Worm (Caenorhabditis elegans) whole organism, young adult: ENCODE results near the gene mrg-1.

Source experiments
- B0019.2 ChIP-seq: fragments of 200-800 bp; sonication (Bioruptor generic); conservative IDR thresholded peaks from 2 replicates; pipeline ENCODE4 v1.3.6; 2022; ENCODE audit warnings: missing genetic modification reagents, missing genetic modification characterization, missing compliant biosample characterization
- B0035.1 ChIP-seq: sonication (generic microtip); optimal IDR thresholded peaks from 2 replicates; lab custom pipeline; 2016; ENCODE audit warnings: missing genetic modification characterization, mild to moderate bottlenecking, missing compliant biosample characterization, missing genotype, missing genetic modification reagents
- B0336.3 ChIP-seq: fragments of 200-800 bp; sonication (Bioruptor generic); IDR thresholded peaks from 2 replicates; pipeline ENCODE4 v1.3.6; 2022; ENCODE audit warnings: missing genetic modification characterization, missing compliant biosample characterization
- C17E4.6 ChIP-seq: fragments of 200-800 bp; sonication (Bioruptor generic); IDR thresholded peaks from 2 replicates; pipeline ENCODE4 v1.3.6; 2022; ENCODE audit warnings: missing genetic modification reagents, missing genetic modification characterization, missing compliant biosample characterization
- F22D6.2 ChIP-seq: sonication (generic microtip); optimal IDR thresholded peaks from 2 replicates; lab custom pipeline; 2016; ENCODE audit warnings: mild to moderate bottlenecking, missing genetic modification characterization, missing compliant biosample characterization
- K11D2.4 ChIP-seq: fragments of 200-800 bp; sonication (Bioruptor generic); IDR thresholded peaks from 2 replicates; pipeline ENCODE4 v1.3.6; 2022; ENCODE audit warnings: missing genetic modification reagents, missing genetic modification characterization, missing compliant biosample characterization
- K12H6.12 ChIP-seq: fragments of 200-800 bp; sonication (Bioruptor generic); optimal IDR thresholded peaks from 2 replicates; lab custom pipeline; 2018; ENCODE audit warnings: mild to moderate bottlenecking, missing genetic modification characterization, missing compliant biosample characterization
- Y53F4B.3 ChIP-seq: fragments of 200-800 bp; sonication (Bioruptor generic); IDR thresholded peaks from 2 replicates; pipeline ENCODE4 v1.3.6; 2022; ENCODE audit warnings: missing genetic modification reagents, missing genetic modification characterization, missing compliant biosample characterization
- Y53G8AR.9 ChIP-seq: fragments of 200-800 bp; sonication (Bioruptor generic); conservative IDR thresholded peaks from 2 replicates; pipeline ENCODE4 v1.3.6; 2022; ENCODE audit warnings: missing genetic modification reagents, missing genetic modification characterization, missing compliant biosample characterization
- Y79H2A.3 ChIP-seq: fragments of 200-800 bp; sonication (Bioruptor generic); conservative IDR thresholded peaks from 2 replicates; pipeline ENCODE4 v1.3.6; 2022; ENCODE audit warnings: missing genetic modification reagents, missing genetic modification characterization, missing compliant biosample characterization
- Y95B8A.8 ChIP-seq: fragments of 200-800 bp; sonication (Bioruptor generic); IDR thresholded peaks from 2 replicates; pipeline ENCODE4 v1.3.6; 2022; ENCODE audit warnings: missing genetic modification reagents, missing genetic modification characterization, missing compliant biosample characterization
- ZK185.1 ChIP-seq: sonication (generic microtip); optimal IDR thresholded peaks from 2 replicates; lab custom pipeline; 2016; ENCODE audit warnings: mild to moderate bottlenecking, missing genetic modification characterization, missing compliant biosample characterization; ENCODE audit not compliant: poor library complexity, severe bottlenecking
- ama-1 ChIP-seq, 3 experiments: fragments of 150-350 bp in 1 of 3; sonication (generic microtip) in 2 of 3; optimal IDR thresholded peaks; 2 replicates each; lab custom pipeline; 2014 to 2018; ENCODE audit warnings: missing biosample characterization in 2 of 3, missing genetic modification characterization in 2 of 3, missing genetic modification reagents in 2 of 3
- aptf-3 ChIP-seq: fragments of 200-800 bp; sonication (Bioruptor generic); IDR thresholded peaks from 2 replicates; pipeline ENCODE4 v1.3.6; 2022; ENCODE audit warnings: missing genetic modification characterization, missing compliant biosample characterization
- athp-1 ChIP-seq: sonication (generic microtip); optimal IDR thresholded peaks from 2 replicates; lab custom pipeline; 2017; ENCODE audit warnings: mild to moderate bottlenecking, missing genetic modification characterization, missing compliant biosample characterization
- attf-5 ChIP-seq: fragments of 200-800 bp; sonication (Bioruptor generic); optimal IDR thresholded peaks from 2 replicates; lab custom pipeline; 2018; ENCODE audit warnings: mild to moderate bottlenecking, missing genetic modification characterization, missing compliant biosample characterization
- cebp-2 ChIP-seq: fragments of 200-800 bp; sonication (Bioruptor generic); IDR thresholded peaks from 2 replicates; pipeline ENCODE4 v1.3.6; 2022; ENCODE audit warnings: missing genetic modification characterization, missing compliant biosample characterization
- dox-1 ChIP-seq: fragments of 200-800 bp; sonication (Bioruptor generic); IDR thresholded peaks from 2 replicates; pipeline ENCODE4 v1.3.6; 2022; ENCODE audit warnings: missing genetic modification reagents, missing genetic modification characterization, missing compliant biosample characterization
- egl-18 ChIP-seq: fragments of 200-800 bp; sonication (Bioruptor generic); IDR thresholded peaks from 2 replicates; pipeline ENCODE4 v1.3.6; 2022; ENCODE audit warnings: missing genetic modification reagents, missing genetic modification characterization, missing compliant biosample characterization
- egl-44 ChIP-seq: fragments of 200-800 bp; sonication (Bioruptor generic); IDR thresholded peaks from 2 replicates; pipeline ENCODE4 v1.3.6; 2022; ENCODE audit warnings: missing genetic modification reagents, missing genetic modification characterization, missing compliant biosample characterization
- egrh-3 ChIP-seq: fragments of 200-800 bp; sonication (Bioruptor generic); IDR thresholded peaks from 2 replicates; pipeline ENCODE4 v1.3.6; 2022; ENCODE audit warnings: missing genetic modification reagents, missing genetic modification characterization, missing compliant biosample characterization
- ekl-4 ChIP-seq: fragments of 200-800 bp; sonication (Bioruptor generic); IDR thresholded peaks from 2 replicates; pipeline ENCODE4 v1.3.6; 2022; ENCODE audit warnings: missing genetic modification reagents, missing genetic modification characterization, missing compliant biosample characterization
- him-1 ChIP-seq: sonication (generic microtip); optimal IDR thresholded peaks from 2 replicates; lab custom pipeline; 2016; ENCODE audit warnings: missing genotype, missing genetic modification reagents, missing genetic modification characterization, missing compliant biosample characterization
- lag-1 ChIP-seq: fragments of 200-800 bp; sonication (Bioruptor generic); IDR thresholded peaks from 2 replicates; pipeline ENCODE4 v1.3.6; 2022; ENCODE audit warnings: missing genetic modification reagents, missing genetic modification characterization, missing compliant biosample characterization
- lin-26 ChIP-seq: fragments of 200-800 bp; sonication (Bioruptor generic); IDR thresholded peaks from 2 replicates; pipeline ENCODE4 v1.3.6; 2022; ENCODE audit warnings: missing genetic modification reagents, missing genetic modification characterization, missing compliant biosample characterization
- lsy-27 ChIP-seq: sonication (generic microtip); optimal IDR thresholded peaks from 2 replicates; lab custom pipeline; 2017; ENCODE audit warnings: missing genetic modification characterization, mild to moderate bottlenecking, missing compliant biosample characterization, antibody characterized with exemption, missing genotype, borderline replicate concordance; ENCODE audit not compliant: insufficient read depth
- madf-10 ChIP-seq: sonication (generic microtip); optimal IDR thresholded peaks from 2 replicates; lab custom pipeline; 2016; ENCODE audit warnings: mild to moderate bottlenecking, missing genetic modification characterization, missing compliant biosample characterization
- madf-3 ChIP-seq: fragments of 200-800 bp; sonication (Bioruptor generic); IDR thresholded peaks from 2 replicates; pipeline ENCODE4 v1.3.6; 2022; ENCODE audit warnings: missing genetic modification reagents, missing genetic modification characterization, missing compliant biosample characterization
- mel-28 ChIP-seq: sonication (generic microtip); optimal IDR thresholded peaks from 2 replicates; lab custom pipeline; 2016; ENCODE audit warnings: borderline replicate concordance, mild to moderate bottlenecking, missing genetic modification characterization, missing compliant biosample characterization
- nhr-80 ChIP-seq: sonication (generic microtip); optimal IDR thresholded peaks from 2 replicates; lab custom pipeline; 2016; ENCODE audit warnings: missing genetic modification characterization, missing compliant biosample characterization
- nhr-90 ChIP-seq: sonication (generic microtip); optimal IDR thresholded peaks from 2 replicates; lab custom pipeline; 2016; ENCODE audit warnings: missing genotype, mild to moderate bottlenecking, missing genetic modification characterization, missing compliant biosample characterization
- rcor-1 ChIP-seq: fragments of 200-800 bp; sonication (Bioruptor generic); IDR thresholded peaks from 2 replicates; pipeline ENCODE4 v1.3.6; 2022; ENCODE audit warnings: missing genetic modification reagents, missing genetic modification characterization, missing compliant biosample characterization
- repo-1 ChIP-seq: sonication (generic microtip); optimal IDR thresholded peaks from 2 replicates; lab custom pipeline; 2017; ENCODE audit warnings: mild to moderate bottlenecking, missing genetic modification characterization, missing compliant biosample characterization
- rpc-1 ChIP-seq, 2 experiments: fragments of 150-350 bp in 1 of 2; sonication (generic microtip) in 1 of 2; optimal IDR thresholded peaks; 2 replicates each; lab custom pipeline; 2014 to 2018; ENCODE audit warnings: missing biosample characterization in 1 of 2, missing genetic modification characterization in 1 of 2, missing genetic modification reagents in 1 of 2, missing genotype in 1 of 2
- snpc-1.3 ChIP-seq: sonication (generic microtip); optimal IDR thresholded peaks from 2 replicates; lab custom pipeline; 2017; ENCODE audit warnings: missing genetic modification characterization, mild to moderate bottlenecking, missing compliant biosample characterization, antibody characterized with exemption, moderate library complexity, missing genotype, missing genetic modification reagents; ENCODE audit not compliant: insufficient read depth
- snpc-3.4 ChIP-seq: sonication (generic microtip); optimal IDR thresholded peaks from 2 replicates; lab custom pipeline; 2017; ENCODE audit warnings: missing genetic modification characterization, mild to moderate bottlenecking, missing compliant biosample characterization, antibody characterized with exemption, moderate library complexity, missing genotype, missing genetic modification reagents
- snpc-4 ChIP-seq, 5 experiments: fragments of 150-350 bp in 1 of 5; sonication (generic microtip) in 4 of 5; optimal IDR thresholded peaks; 2 replicates each; lab custom pipeline; 2014 to 2018; ENCODE audit warnings: missing genetic modification characterization in 5 of 5, missing biosample characterization in 3 of 5, antibody characterized with exemption in 2 of 5, mild to moderate bottlenecking in 2 of 5, missing compliant biosample characterization in 2 of 5, missing genotype in 2 of 5, moderate library complexity in 2 of 5, missing genetic modification reagents in 1 of 5
- tbp1 ChIP-seq: fragments of 200-800 bp; sonication (Bioruptor generic); optimal IDR thresholded peaks from 2 replicates; lab custom pipeline; 2018; ENCODE audit warnings: mild to moderate bottlenecking, missing genetic modification characterization, missing compliant biosample characterization
- tlf-1 ChIP-seq: fragments of 200-800 bp; sonication (Bioruptor generic); optimal IDR thresholded peaks from 2 replicates; lab custom pipeline; 2018; ENCODE audit warnings: mild to moderate bottlenecking, missing genetic modification characterization, missing compliant biosample characterization
- unc-62 ChIP-seq: fragments of 150-350 bp; optimal IDR thresholded peaks from 2 replicates; lab custom pipeline; 2014; ENCODE audit warnings: missing biosample characterization, missing genetic modification reagents, missing genetic modification characterization
- xnd-1 ChIP-seq: sonication (generic microtip); optimal IDR thresholded peaks from 2 replicates; lab custom pipeline; 2016; ENCODE audit warnings: missing genotype, missing genetic modification reagents, missing genetic modification characterization, missing compliant biosample characterization
- zim-3 ChIP-seq: sonication (generic microtip); optimal IDR thresholded peaks from 2 replicates; lab custom pipeline; 2017; ENCODE audit warnings: mild to moderate bottlenecking, missing genetic modification characterization, moderate library complexity, missing compliant biosample characterization
- ztf-22 ChIP-seq: fragments of 200-800 bp; sonication (Bioruptor generic); optimal IDR thresholded peaks from 2 replicates; lab custom pipeline; 2018; ENCODE audit warnings: mild to moderate bottlenecking, missing genetic modification characterization, moderate library complexity, missing compliant biosample characterization
- ztf-26 ChIP-seq: sonication (generic microtip); optimal IDR thresholded peaks from 2 replicates; lab custom pipeline; 2017; ENCODE audit warnings: missing genetic modification characterization, missing compliant biosample characterization
- ztf-3 ChIP-seq: fragments of 200-800 bp; sonication (Bioruptor generic); optimal IDR thresholded peaks from 2 replicates; lab custom pipeline; 2018; ENCODE audit warnings: mild to moderate bottlenecking, missing genetic modification characterization, missing compliant biosample characterization
- ztf-6 ChIP-seq: fragments of 200-800 bp; sonication (Bioruptor generic); IDR thresholded peaks from 2 replicates; pipeline ENCODE4 v1.3.6; 2022; ENCODE audit warnings: missing genetic modification reagents, missing genetic modification characterization, missing compliant biosample characterization

Gene mrg-1

DNA sequence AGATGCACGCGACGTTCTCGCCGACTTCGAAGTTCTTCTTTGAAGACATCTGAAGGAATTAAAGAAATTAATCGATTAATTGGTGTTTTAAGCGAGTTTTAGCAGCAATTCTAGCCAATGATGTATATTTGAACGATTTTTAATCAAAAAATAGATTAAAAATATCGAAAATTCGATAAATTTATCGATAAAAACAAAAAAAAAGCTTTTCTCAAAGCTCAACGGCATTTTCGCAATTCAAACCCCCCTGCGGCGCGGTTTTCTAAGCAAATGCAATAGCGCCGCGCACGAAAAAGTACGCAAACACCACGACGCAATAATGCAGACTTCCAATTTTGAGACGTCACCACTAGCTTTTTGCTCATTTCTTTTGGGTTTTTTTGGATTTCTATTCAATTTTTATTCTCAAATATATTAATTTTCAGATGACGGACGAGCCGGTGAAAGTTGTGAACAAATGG lies at the start of gene mrg-1, which contains the start of gene spcs-2:
TSS of gene mrg-1 (minus strand) at position 51 of the 461 bp plus-strand sequence.
TSS of gene spcs-2 (plus strand) at position 426 of the 461 bp plus-strand sequence.
- peak; percentile 50; the same call in 1 of the 2 replicates for TF ChIP-seq egl-44
- TF ChIP-seq B0336.3 (GFP tag; lab: Robert Waterston, UW), result peak; percentile 81
- TF ChIP-seq lsy-27 (tag; lab: Kevin White, UChicago), result peak; percentile 55
- peak; percentile 18 for TF ChIP-seq mel-28 (tag; lab: Kevin White, UChicago)
- TF ChIP-seq lin-26 (GFP tag; lab: Robert Waterston, UW), result peak; percentile 48; the same call in 1 of the 2 replicates
- TF ChIP-seq madf-10 (tag; lab: Kevin White, UChicago), result peak; percentile 68
- no peak for TF ChIP-seq unc-62 (GFP tag; lab: Kevin White, UChicago)
- peak; percentile 89 for TF ChIP-seq madf-3 (GFP tag; lab: Robert Waterston, UW)
- no peak for TF ChIP-seq cebp-2 (GFP tag; lab: Robert Waterston, UW)
- peak; percentile 60 for TF ChIP-seq egrh-3 (GFP tag; lab: Robert Waterston, UW)
- no peak for TF ChIP-seq lag-1
- TF ChIP-seq Y53G8AR.9 (GFP tag; lab: Robert Waterston, UW), result peak; percentile 90
- peak; percentile 48 for TF ChIP-seq ztf-26
- TF ChIP-seq him-1 (tag; lab: Kevin White, UChicago), result peak; percentile 38
- peak; percentile 82 for TF ChIP-seq C17E4.6
- peak; percentile 62 for TF ChIP-seq B0019.2 (GFP tag; lab: Robert Waterston, UW)
- peak; percentile 63 for TF ChIP-seq tbp1
- TF ChIP-seq ztf-6 (GFP tag; lab: Robert Waterston, UW), result 0 out of 2 replicates have a peak, but pooled peaks have one; percentile 32
- 0 out of 2 replicates have a peak, but pooled peaks have one; percentile 34 for TF ChIP-seq Y79H2A.3 (GFP tag; lab: Robert Waterston, UW)
- no peak for TF ChIP-seq zim-3 (tag; lab: Kevin White, UChicago)
- peak; percentile 93 for TF ChIP-seq dox-1 (GFP tag; lab: Robert Waterston, UW)
- TF ChIP-seq egl-18, result no peak
- TF ChIP-seq xnd-1, result peak; percentile 57
- peak; percentile 81 for TF ChIP-seq tlf-1
- peak; percentile 1 for TF ChIP-seq B0035.1 (tag; lab: Kevin White, UChicago)
- peak; percentile 88 for TF ChIP-seq snpc-1.3 (tag; lab: Kevin White, UChicago)
- peak; percentile 97 for TF ChIP-seq attf-5 (GFP tag; lab: Kevin White, UChicago)
- TF ChIP-seq K12H6.12 (tag; lab: Kevin White, UChicago), result peak; percentile 52
- peak; percentile 42 for TF ChIP-seq snpc-4 (GFP tag; optimal IDR thresholded peaks at IDR 0.05; lab: Kevin White, UChicago)
- TF ChIP-seq snpc-4 (tag; optimal IDR thresholded peaks at IDR 0.05; lab: Kevin White, UChicago), result peak in 3 of 4 experiments; percentile 57 to 72 (median 62)
- TF ChIP-seq nhr-90, result peak; percentile 35
- TF ChIP-seq ekl-4, result peak; percentile 76
- peak; percentile 91 for TF ChIP-seq ZK185.1 (tag; lab: Kevin White, UChicago)
- TF ChIP-seq snpc-3.4, result peak; percentile 88
- no peak for TF ChIP-seq repo-1 (tag; lab: Kevin White, UChicago)
- peak; percentile 53 for TF ChIP-seq nhr-80 (tag; lab: Kevin White, UChicago)
- no peak for TF ChIP-seq ztf-22
- peak; percentile 82 for TF ChIP-seq K11D2.4 (GFP tag; lab: Robert Waterston, UW)
- peak; percentile 44 for TF ChIP-seq rpc-1 (optimal IDR thresholded peaks at IDR 0.05; lab: Kevin White, UChicago)
- peak; percentile 3 for TF ChIP-seq rpc-1 (tag; optimal IDR thresholded peaks at IDR 0.05; lab: Kevin White, UChicago)
- TF ChIP-seq ztf-3 (GFP tag; lab: Kevin White, UChicago), result no peak
- no peak for TF ChIP-seq ama-1 (optimal IDR thresholded peaks at IDR 0.05; lab: Kevin White, UChicago)
- TF ChIP-seq ama-1 (GFP tag; optimal IDR thresholded peaks at IDR 0.05; lab: Kevin White, UChicago), result peak in 1 of 2 experiments; percentile 55
- no peak for TF ChIP-seq F22D6.2 (tag; lab: Kevin White, UChicago)
- peak; percentile 82 for TF ChIP-seq rcor-1 (GFP tag; lab: Robert Waterston, UW)
- TF ChIP-seq Y95B8A.8 (GFP tag; lab: Robert Waterston, UW), result 0 out of 2 replicates have a peak, but pooled peaks have one; percentile 64
- no peak for TF ChIP-seq Y53F4B.3 (GFP tag; lab: Robert Waterston, UW)
- no peak for TF ChIP-seq aptf-3 (GFP tag; lab: Robert Waterston, UW)
- TF ChIP-seq athp-1 (tag; lab: Kevin White, UChicago), result peak; percentile 84
